Fruit fly (Drosophila melanogaster) whole organism, prepupa: ENCODE results near the gene CG32112.

Experiments used
- CG3919 ChIP-seq: fragments of 200-800 bp; sonication (Bioruptor generic); optimal IDR thresholded peaks from 3 replicates; lab custom pipeline; 2016; ENCODE audit warnings: missing biosample characterization, missing genetic modification characterization
- Ets21C ChIP-seq: fragments of 200-800 bp; sonication (Bioruptor generic); optimal IDR thresholded peaks from 3 replicates; lab custom pipeline; 2016; ENCODE audit warnings: missing biosample characterization, missing genetic modification characterization
- Smox ChIP-seq: fragments of 200-800 bp; sonication (Bioruptor generic); optimal IDR thresholded peaks from 3 replicates; lab custom pipeline; 2016; ENCODE audit warnings: missing biosample characterization, missing genetic modification characterization

- TF ChIP-seq CG3919 (GFP tag; lab: Kevin White, UChicago), result no peak
- no peak for TF ChIP-seq Ets21C (GFP tag; lab: Kevin White, UChicago)
- no peak for TF ChIP-seq Smox
Measured at dm6 chr3L:12735707-12736106, 5.8 kb upstream of the CG32112 start.
